Fruit fly (Drosophila melanogaster) whole organism, embryonic: Measurements from ENCODE around the gene CG10252.

ENCODE experiments used
- ATbp ChIP-seq: fragments of 200-800 bp; sonication (Bioruptor generic); optimal IDR thresholded peaks from 2 replicates; lab custom pipeline; 2017; ENCODE audit warnings: missing biosample characterization, mild to moderate bottlenecking, missing genetic modification characterization, missing genetic modification reagents
- Atf3 ChIP-seq: fragments of 200-800 bp; sonication (Bioruptor generic); optimal IDR thresholded peaks from 3 replicates; lab custom pipeline; 2016; ENCODE audit warnings: missing biosample characterization, missing genetic modification characterization
- CG12236 ChIP-seq: fragments of 200-800 bp; sonication (Bioruptor generic); optimal IDR thresholded peaks from 2 replicates; lab custom pipeline; 2016; ENCODE audit warnings: missing biosample characterization, missing genetic modification characterization
- CG12769 ChIP-seq: fragments of 200-800 bp; sonication (Bioruptor generic); optimal IDR thresholded peaks from 2 replicates; lab custom pipeline; 2019; ENCODE audit warnings: missing biosample characterization, mild to moderate bottlenecking, missing genetic modification characterization, moderate library complexity
- CG13424 ChIP-seq: fragments of 200-800 bp; sonication (Bioruptor generic); optimal IDR thresholded peaks from 2 replicates; lab custom pipeline; 2019; ENCODE audit warnings: missing biosample characterization, mild to moderate bottlenecking, missing genetic modification characterization, moderate library complexity
- CG14667 ChIP-seq: fragments of 200-800 bp; sonication (Bioruptor generic); IDR thresholded peaks from 2 replicates; pipeline ENCODE4 v1.3.6; 2022; ENCODE audit warnings: missing biosample characterization, missing genetic modification characterization
- CG14860 ChIP-seq: fragments of 200-800 bp; sonication (Bioruptor generic); IDR thresholded peaks from 3 replicates; pipeline ENCODE4 v1.3.6; 2022; ENCODE audit warnings: missing biosample characterization, missing genetic modification characterization; ENCODE audit not compliant: partially characterized antibody
- CG15514 ChIP-seq: fragments of 200-800 bp; sonication (Bioruptor generic); optimal IDR thresholded peaks from 3 replicates; lab custom pipeline; 2017; ENCODE audit warnings: missing biosample characterization, missing genetic modification characterization, mild to moderate bottlenecking, moderate library complexity, missing genetic modification reagents
- CG2712 ChIP-seq: fragments of 200-800 bp; optimal IDR thresholded peaks from 3 replicates; lab custom pipeline; 2019; ENCODE audit warnings: missing biosample characterization, mild to moderate bottlenecking, missing genetic modification characterization, moderate library complexity
- CG31388 ChIP-seq: fragments of 200-800 bp; sonication (Bioruptor generic); optimal IDR thresholded peaks from 2 replicates; lab custom pipeline; 2016; ENCODE audit warnings: missing biosample characterization, missing genetic modification characterization
- CG34422 ChIP-seq: fragments of 200-800 bp; sonication (Bioruptor generic); IDR thresholded peaks from 3 replicates; pipeline ENCODE4 v1.3.6; 2022; ENCODE audit warnings: missing biosample characterization, missing genetic modification characterization
- CG3838 ChIP-seq: fragments of 200-800 bp; sonication (Bioruptor generic); optimal IDR thresholded peaks from 3 replicates; lab custom pipeline; 2016; ENCODE audit warnings: missing biosample characterization, missing genetic modification characterization
- CG3847 ChIP-seq: fragments of 200-800 bp; sonication (Bioruptor generic); IDR thresholded peaks from 2 replicates; pipeline ENCODE4 v1.3.6; 2022; ENCODE audit warnings: missing biosample characterization, missing genetic modification characterization
- CG3995 ChIP-seq: fragments of 200-800 bp; sonication (Bioruptor generic); optimal IDR thresholded peaks from 3 replicates; lab custom pipeline; 2016; ENCODE audit warnings: missing biosample characterization, missing genetic modification characterization
- CTCF ChIP-seq: fragments of 200-800 bp; sonication (Bioruptor generic); optimal IDR thresholded peaks from 2 replicates; lab custom pipeline; 2017; ENCODE audit warnings: missing biosample characterization, mild to moderate bottlenecking, missing genetic modification characterization, moderate library complexity
- Doc3 ChIP-seq: fragments of 200-800 bp; sonication (Bioruptor generic); IDR thresholded peaks from 3 replicates; pipeline ENCODE4 v1.3.6; 2022; ENCODE audit warnings: missing biosample characterization, missing genetic modification characterization; ENCODE audit not compliant: partially characterized antibody
- HHEX ChIP-seq: fragments of 200-800 bp; sonication (Bioruptor generic); optimal IDR thresholded peaks from 3 replicates; lab custom pipeline; 2017; ENCODE audit warnings: missing biosample characterization, mild to moderate bottlenecking, missing genetic modification characterization, missing genetic modification reagents
- HLH4C ChIP-seq: fragments of 200-800 bp; sonication (Bioruptor generic); IDR thresholded peaks from 3 replicates; pipeline ENCODE4 v1.3.6; 2022; ENCODE audit warnings: missing biosample characterization, missing genetic modification characterization; ENCODE audit not compliant: partially characterized antibody
- Hmr ChIP-seq: fragments of 200-800 bp; sonication (Bioruptor generic); optimal IDR thresholded peaks from 3 replicates; lab custom pipeline; 2017; ENCODE audit warnings: mild to moderate bottlenecking, missing biosample characterization, missing genetic modification reagents, missing genetic modification characterization
- Hr78 ChIP-seq, 2 experiments: fragments of 200-800 bp in 1 of 2; fragments of >200 bp in 1 of 2; sonication (Bioruptor generic) in 1 of 2; optimal IDR thresholded peaks; 2 replicates each; lab custom pipeline; 2017 to 2019; ENCODE audit warnings: missing biosample characterization in 2 of 2, missing genetic modification characterization in 2 of 2, mild to moderate bottlenecking in 1 of 2, moderate library complexity in 1 of 2
- Jarid2 ChIP-seq: fragments of 200-800 bp; sonication (Bioruptor generic); optimal IDR thresholded peaks from 3 replicates; lab custom pipeline; 2017; ENCODE audit warnings: mild to moderate bottlenecking, missing biosample characterization, missing genetic modification reagents, missing genetic modification characterization
- MBD-R2 ChIP-seq: fragments of 200-800 bp; sonication (Bioruptor generic); IDR thresholded peaks from 2 replicates; pipeline ENCODE4 v1.3.6; 2022; ENCODE audit warnings: missing biosample characterization, missing genetic modification characterization
- Mad ChIP-seq: fragments of 200-800 bp; sonication (Bioruptor generic); optimal IDR thresholded peaks from 2 replicates; lab custom pipeline; 2016; ENCODE audit warnings: missing biosample characterization, missing genetic modification characterization
- Oaz ChIP-seq: fragments of 200-800 bp; sonication (Bioruptor generic); IDR thresholded peaks from 2 replicates; pipeline ENCODE4 v1.3.6; 2022; ENCODE audit warnings: missing biosample characterization, missing genetic modification characterization
- Oli ChIP-seq: fragments of 200-800 bp; sonication (Bioruptor generic); optimal IDR thresholded peaks from 2 replicates; lab custom pipeline; 2018; ENCODE audit warnings: missing biosample characterization, mild to moderate bottlenecking, missing genetic modification characterization, moderate library complexity
- Scr ChIP-seq: fragments of 200-800 bp; sonication (Bioruptor generic); IDR thresholded peaks from 2 replicates; pipeline ENCODE4 v1.3.6; 2022; ENCODE audit warnings: missing biosample characterization, missing genetic modification characterization; ENCODE audit not compliant: partially characterized antibody
- Usf ChIP-seq: fragments of 200-800 bp; sonication (Bioruptor generic); optimal IDR thresholded peaks from 2 replicates; lab custom pipeline; 2017; ENCODE audit warnings: missing genotype, missing biosample characterization, missing genetic modification characterization
- Vsx1 ChIP-seq: fragments of 200-800 bp; sonication (Bioruptor generic); optimal IDR thresholded peaks from 2 replicates; lab custom pipeline; 2017; ENCODE audit warnings: missing biosample characterization, mild to moderate bottlenecking, missing genetic modification characterization, missing genetic modification reagents
- Xbp1 ChIP-seq: fragments of 200-800 bp; sonication (Bioruptor generic); optimal IDR thresholded peaks from 3 replicates; lab custom pipeline; 2016; ENCODE audit warnings: missing biosample characterization, mild to moderate bottlenecking, missing genetic modification characterization
- az2 ChIP-seq: fragments of 200-800 bp; sonication (Bioruptor generic); optimal IDR thresholded peaks from 3 replicates; lab custom pipeline; 2016; ENCODE audit warnings: missing biosample characterization, missing genetic modification characterization
- bbx ChIP-seq: fragments of 200-800 bp; sonication (Bioruptor generic); IDR thresholded peaks from 2 replicates; pipeline ENCODE4 v1.3.6; 2022; ENCODE audit warnings: missing biosample characterization, missing genetic modification characterization; ENCODE audit not compliant: partially characterized antibody
- bcd ChIP-seq: fragments of 200-800 bp; sonication (Bioruptor generic); optimal IDR thresholded peaks from 2 replicates; lab custom pipeline; 2017; ENCODE audit warnings: missing biosample characterization, mild to moderate bottlenecking, missing genetic modification characterization
- br ChIP-seq: fragments of >200 bp; optimal IDR thresholded peaks from 2 replicates; lab custom pipeline; 2017
- caup ChIP-seq: fragments of 200-800 bp; sonication (Bioruptor generic); optimal IDR thresholded peaks from 3 replicates; lab custom pipeline; 2017; ENCODE audit warnings: missing biosample characterization, mild to moderate bottlenecking, missing genetic modification characterization, moderate library complexity; ENCODE audit not compliant: severe bottlenecking
- chif ChIP-seq, 2 experiments: fragments of 200-800 bp; sonication (Bioruptor generic); optimal IDR thresholded peaks; 3 replicates each; lab custom pipeline; 2016; ENCODE audit warnings: missing biosample characterization in 2 of 2, missing genetic modification characterization in 2 of 2
- cwo ChIP-seq: fragments of 200-800 bp; sonication (Bioruptor generic); optimal IDR thresholded peaks from 3 replicates; lab custom pipeline; 2017; ENCODE audit warnings: missing biosample characterization, missing genetic modification characterization, mild to moderate bottlenecking, moderate library complexity, missing genetic modification reagents
- dm ChIP-seq: fragments of 200-800 bp; sonication (Bioruptor generic); optimal IDR thresholded peaks from 3 replicates; lab custom pipeline; 2016; ENCODE audit warnings: missing biosample characterization, missing genetic modification characterization
- en ChIP-seq: fragments of 200-800 bp; sonication (Bioruptor generic); optimal IDR thresholded peaks from 2 replicates; lab custom pipeline; 2016; ENCODE audit warnings: missing biosample characterization, missing genetic modification characterization
- fd64A ChIP-seq: fragments of 200-800 bp; sonication (Bioruptor generic); optimal IDR thresholded peaks from 3 replicates; lab custom pipeline; 2018; ENCODE audit warnings: missing biosample characterization, mild to moderate bottlenecking, missing genetic modification characterization
- gce ChIP-seq: fragments of 200-800 bp; sonication (Bioruptor generic); IDR thresholded peaks from 3 replicates; pipeline ENCODE4 v1.3.6; 2022; ENCODE audit warnings: missing biosample characterization, missing genetic modification characterization
- knrl ChIP-seq: fragments of 200-800 bp; sonication (Bioruptor generic); IDR thresholded peaks from 3 replicates; pipeline ENCODE4 v1.3.6; 2022; ENCODE audit warnings: missing biosample characterization, missing genetic modification characterization; ENCODE audit not compliant: partially characterized antibody
- pnt ChIP-seq: fragments of 200-800 bp; sonication (Bioruptor generic); optimal IDR thresholded peaks from 3 replicates; lab custom pipeline; 2016; ENCODE audit warnings: missing biosample characterization, missing genetic modification characterization
- ro ChIP-seq: fragments of 200-800 bp; sonication (Bioruptor generic); IDR thresholded peaks from 2 replicates; pipeline ENCODE4 v1.3.6; 2022; ENCODE audit warnings: missing biosample characterization, missing genetic modification characterization
- scrt ChIP-seq: fragments of 200-800 bp; sonication (Bioruptor generic); optimal IDR thresholded peaks from 2 replicates; lab custom pipeline; 2018; ENCODE audit warnings: missing biosample characterization, mild to moderate bottlenecking, missing genetic modification characterization, moderate library complexity
- sna ChIP-seq: fragments of 200-800 bp; sonication (Bioruptor generic); IDR thresholded peaks from 2 replicates; pipeline ENCODE4 v1.3.6; 2022; ENCODE audit warnings: missing biosample characterization, missing genetic modification characterization; ENCODE audit not compliant: partially characterized antibody
- tin ChIP-seq: fragments of 200-800 bp; sonication (Bioruptor generic); optimal IDR thresholded peaks from 3 replicates; lab custom pipeline; 2016; ENCODE audit warnings: missing biosample characterization, missing genetic modification characterization
- ttk ChIP-seq: fragments of 200-800 bp; sonication (Bioruptor generic); IDR thresholded peaks from 2 replicates; pipeline ENCODE4 v2.1.2; 2022; ENCODE audit warnings: missing biosample characterization, missing genetic modification characterization
- zen2 ChIP-seq: fragments of 200-800 bp; sonication (Bioruptor generic); IDR thresholded peaks from 3 replicates; pipeline ENCODE4 v1.3.6; 2022; ENCODE audit warnings: missing biosample characterization, missing genetic modification characterization; ENCODE audit not compliant: partially characterized antibody
- zfh1 ChIP-seq: fragments of 200-800 bp; sonication (Bioruptor generic); IDR thresholded peaks from 3 replicates; pipeline ENCODE4 v1.3.6; 2022; ENCODE audit warnings: missing biosample characterization, missing genetic modification characterization

The CG10252 gene

DNA sequence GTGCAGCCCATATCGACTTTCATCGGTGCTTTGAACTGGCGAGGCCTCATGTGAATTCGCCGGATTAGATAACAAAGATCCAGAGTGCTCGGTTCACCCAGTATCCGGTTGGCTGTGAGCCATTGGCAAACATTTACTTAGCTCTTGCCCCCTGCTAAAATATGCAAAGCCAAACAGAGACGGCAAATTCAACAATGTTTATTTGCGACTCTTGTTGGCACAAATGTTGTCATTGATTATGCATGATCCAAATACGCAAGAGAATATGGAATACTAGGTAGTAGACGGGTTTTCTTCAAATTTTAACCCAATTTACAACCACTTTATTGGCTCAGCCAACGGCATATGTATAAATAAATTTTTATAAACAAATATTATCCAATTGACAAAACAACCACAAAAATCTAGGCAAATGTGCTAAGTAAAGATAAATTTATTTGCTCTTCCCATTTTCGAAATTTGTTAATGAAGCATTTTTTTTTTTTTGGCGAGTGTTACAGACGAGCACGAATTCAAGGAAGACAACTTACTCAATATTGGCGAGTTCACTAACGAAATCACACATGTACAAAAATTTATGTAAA lies 43.4 kb downstream of the CG10252 start (continued):
- TF ChIP-seq Xbp1 (GFP tag; lab: Kevin White, UChicago) (peak; percentile 9), CG12236 (peak; percentile 38), sna (GFP tag; lab: Robert Waterston, UW) (no peak), tin (no peak), CG14860 (no peak), gce (GFP tag; lab: Robert Waterston, UW) (peak; percentile 24; the same call in 1 of the 3 replicates), Usf (peak; percentile 15), Jarid2 (GFP tag; lab: Kevin White, UChicago) (peak; percentile 41), zen2 (GFP tag; lab: Robert Waterston, UW) (no peak), caup (GFP tag; lab: Kevin White, UChicago) (peak; percentile 93), pnt (GFP tag; lab: Kevin White, UChicago) (no peak), CG3847 (GFP tag; lab: Robert Waterston, UW) (peak; percentile 50; the same call in 1 of the 2 replicates), CG15514 (peak; percentile 83), HHEX (peak; percentile 83), scrt (GFP tag; lab: Kevin White, UChicago) (peak; percentile 60), Scr (GFP tag; lab: Robert Waterston, UW) (no peak), Vsx1 (GFP tag; lab: Kevin White, UChicago) (peak; percentile 82), CG12769 (peak; percentile 90), CG13424 (tag; lab: Kevin White, UChicago) (peak; percentile 18), dm (GFP tag; lab: Kevin White, UChicago) (no peak), MBD-R2 (peak; percentile 34; the same call in 1 of the 2 replicates), HLH4C (no peak), ro (GFP tag; lab: Robert Waterston, UW) (no peak), CG3838 (GFP tag; lab: Kevin White, UChicago) (peak; percentile 22), bbx (GFP tag; lab: Robert Waterston, UW) (no peak), ATbp (GFP tag; lab: Kevin White, UChicago) (peak; percentile 33), Hr78 (GFP tag; optimal IDR thresholded peaks at IDR 0.05; lab: Kevin White, UChicago) (no peak), CG3995 (peak; percentile 60), fd64A (GFP tag; lab: Kevin White, UChicago) (no peak), br (lab: Kevin White, UChicago) (no peak), chif (GFP tag; optimal IDR thresholded peaks at IDR 0.05; lab: Kevin White, UChicago) (peak in 1 of 2 experiments; percentile 33), CG2712 (tag; lab: Kevin White, UChicago) (no peak), CG34422 (GFP tag; lab: Robert Waterston, UW) (peak; percentile 53; the same call in 1 of the 3 replicates), CG31388 (GFP tag; lab: Kevin White, UChicago) (no peak), Oli (tag; lab: Kevin White, UChicago) (peak; percentile 39), en (GFP tag; lab: Kevin White, UChicago) (no peak), cwo (GFP tag; lab: Kevin White, UChicago) (peak; percentile 59), zfh1 (GFP tag; lab: Robert Waterston, UW) (0 out of 3 replicates have a peak, but pooled peaks have one; percentile 27), Doc3 (GFP tag; lab: Robert Waterston, UW) (no peak), CG14667 (GFP tag; lab: Robert Waterston, UW) (peak; percentile 13; the same call in 1 of the 2 replicates), Atf3 (GFP tag; lab: Kevin White, UChicago) (no peak), az2 (GFP tag; lab: Kevin White, UChicago) (no peak), Oaz (GFP tag; lab: Robert Waterston, UW) (0 out of 2 replicates have a peak, but pooled peaks have one; percentile 10), ttk (GFP tag; lab: Robert Waterston, UW) (0 out of 2 replicates have a peak, but pooled peaks have one; percentile 21), bcd (GFP tag; lab: Kevin White, UChicago) (peak; percentile 72), knrl (GFP tag; lab: Robert Waterston, UW) (no peak), CTCF (no peak), Hmr (GFP tag; lab: Kevin White, UChicago) (peak; percentile 93), Mad (no peak)
